Worm (Caenorhabditis elegans) whole organism, early embryonic: ENCODE results near the gene fbxa-202.

ENCODE experiments used
- B0310.2 ChIP-seq: sonication (generic microtip); optimal IDR thresholded peaks from 2 replicates; lab custom pipeline; 2016; ENCODE audit warnings: mild to moderate bottlenecking, missing genetic modification characterization, missing compliant biosample characterization
- F13C5.2 ChIP-seq: sonication (generic microtip); optimal IDR thresholded peaks from 2 replicates; lab custom pipeline; 2017; ENCODE audit warnings: mild to moderate bottlenecking, missing genetic modification characterization, inconsistent platforms, missing compliant biosample characterization
- aly-1 ChIP-seq: sonication (generic microtip); optimal IDR thresholded peaks from 2 replicates; lab custom pipeline; 2016; ENCODE audit warnings: missing genetic modification characterization, missing compliant biosample characterization
- ama-1 ChIP-seq: fragments of 150-350 bp; optimal IDR thresholded peaks from 2 replicates; lab custom pipeline; 2014
- ceh-13 ChIP-seq: fragments of 200-800 bp; sonication (Bioruptor generic); optimal IDR thresholded peaks from 2 replicates; lab custom pipeline; 2018; ENCODE audit warnings: mild to moderate bottlenecking, missing genetic modification characterization, missing compliant biosample characterization
- ceh-36 ChIP-seq: sonication (generic microtip); optimal IDR thresholded peaks from 2 replicates; lab custom pipeline; 2016; ENCODE audit warnings: missing genetic modification characterization, inconsistent platforms, missing compliant biosample characterization
- ets-7 ChIP-seq: sonication (generic microtip); optimal IDR thresholded peaks from 2 replicates; lab custom pipeline; 2016; ENCODE audit warnings: missing genotype, missing genetic modification characterization, missing compliant biosample characterization
- flt-1 ChIP-seq: fragments of 200-800 bp; sonication (Bioruptor generic); IDR thresholded peaks from 2 replicates; pipeline ENCODE4 v1.3.6; 2022; ENCODE audit warnings: missing genetic modification characterization, missing compliant biosample characterization
- hmbx-1 ChIP-seq: sonication (generic microtip); optimal IDR thresholded peaks from 2 replicates; lab custom pipeline; 2016; ENCODE audit warnings: mild to moderate bottlenecking, missing genetic modification characterization, missing compliant biosample characterization
- hmg-4 ChIP-seq: fragments of 200-800 bp; sonication (Bioruptor generic); optimal IDR thresholded peaks from 2 replicates; lab custom pipeline; 2018; ENCODE audit warnings: mild to moderate bottlenecking, missing genetic modification characterization, missing compliant biosample characterization
- hnd-1 ChIP-seq: sonication (generic microtip); optimal IDR thresholded peaks from 2 replicates; lab custom pipeline; 2016; ENCODE audit warnings: missing genetic modification characterization, missing compliant biosample characterization
- pes-1 ChIP-seq: fragments of 200-800 bp; sonication (Bioruptor generic); IDR thresholded peaks from 2 replicates; pipeline ENCODE4 v1.3.6; 2022; ENCODE audit warnings: missing genetic modification reagents, missing genetic modification characterization, missing compliant biosample characterization
- scrt-1 ChIP-seq: fragments of 200-800 bp; sonication (Bioruptor generic); IDR thresholded peaks from 2 replicates; pipeline ENCODE4 v1.3.6; 2022; ENCODE audit warnings: missing genetic modification characterization, missing compliant biosample characterization
- sea-1 ChIP-seq: fragments of 200-800 bp; sonication (Bioruptor generic); conservative IDR thresholded peaks from 2 replicates; pipeline ENCODE4 v1.3.6; 2022; ENCODE audit warnings: missing genetic modification characterization, missing compliant biosample characterization
- tbx-11 ChIP-seq: fragments of 200-800 bp; sonication (Bioruptor generic); IDR thresholded peaks from 2 replicates; pipeline ENCODE4 v1.3.6; 2022; ENCODE audit warnings: missing genetic modification characterization, missing compliant biosample characterization
- tbx-37 ChIP-seq: fragments of 200-800 bp; sonication (Bioruptor generic); conservative IDR thresholded peaks from 2 replicates; pipeline ENCODE4 v1.3.6; 2022; ENCODE audit warnings: missing genetic modification reagents, missing genetic modification characterization, missing compliant biosample characterization
- tra-4 ChIP-seq: sonication (generic microtip); optimal IDR thresholded peaks from 2 replicates; lab custom pipeline; 2017; ENCODE audit warnings: missing genetic modification characterization, missing compliant biosample characterization

fbxa-202 gene

DNA sequence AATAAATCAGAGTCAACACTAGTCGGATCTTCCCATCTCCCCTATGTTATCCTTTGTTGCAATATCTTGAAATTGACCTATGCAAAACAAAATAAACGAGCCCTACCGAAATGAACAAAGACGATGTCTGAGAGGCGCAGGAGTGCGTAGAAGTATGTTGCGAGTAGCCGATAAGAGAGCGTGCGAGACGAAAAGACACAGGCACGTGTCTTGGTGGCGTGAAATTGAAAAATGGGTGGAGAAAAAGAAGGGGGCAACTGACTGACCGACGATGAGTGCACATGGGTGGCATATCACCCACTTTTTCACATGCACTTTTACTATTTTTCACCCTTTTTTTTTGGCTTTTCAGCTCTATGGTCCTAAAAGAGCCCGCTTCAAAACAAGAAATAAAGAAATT is 21.1 kb downstream of the fbxa-202 start:
- TF ChIP-seq aly-1 (no peak), tbx-11 (no peak)

DNA sequence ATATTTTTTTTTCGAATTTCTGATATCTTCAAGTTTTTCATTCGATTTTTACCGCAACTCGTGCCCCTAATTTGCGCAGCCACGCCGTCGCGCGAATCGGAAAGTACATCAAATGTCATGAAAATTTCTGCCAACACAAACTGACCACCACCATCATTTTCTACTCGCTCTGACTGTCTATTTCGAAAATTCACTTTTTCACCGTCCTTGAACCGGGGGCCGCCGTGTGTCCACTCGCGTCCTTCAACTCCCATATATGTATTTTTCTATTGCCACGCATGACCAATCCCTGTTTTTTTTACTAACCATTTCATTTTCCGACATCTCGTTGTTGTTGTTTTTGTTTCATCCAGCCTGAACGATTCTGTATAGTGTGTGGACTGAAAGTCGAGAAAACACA is 22.5 kb downstream of the fbxa-202 start:
- no peak for TF ChIP-seq pes-1 (GFP tag; lab: Robert Waterston, UW)
- no peak for TF ChIP-seq ceh-36 (tag; lab: Kevin White, UChicago)
- TF ChIP-seq F13C5.2 (tag; lab: Kevin White, UChicago): no peak
- TF ChIP-seq tbx-11: no peak
- no peak for TF ChIP-seq hmbx-1 (tag; lab: Kevin White, UChicago)
- no peak for TF ChIP-seq hmg-4
- no peak for TF ChIP-seq tra-4 (tag; lab: Kevin White, UChicago)
- no peak for TF ChIP-seq scrt-1 (GFP tag; lab: Robert Waterston, UW)
- TF ChIP-seq ama-1: no peak
- no peak for TF ChIP-seq ets-7 (tag; lab: Kevin White, UChicago)
- no peak for TF ChIP-seq ceh-13
- no peak for TF ChIP-seq aly-1

DNA sequence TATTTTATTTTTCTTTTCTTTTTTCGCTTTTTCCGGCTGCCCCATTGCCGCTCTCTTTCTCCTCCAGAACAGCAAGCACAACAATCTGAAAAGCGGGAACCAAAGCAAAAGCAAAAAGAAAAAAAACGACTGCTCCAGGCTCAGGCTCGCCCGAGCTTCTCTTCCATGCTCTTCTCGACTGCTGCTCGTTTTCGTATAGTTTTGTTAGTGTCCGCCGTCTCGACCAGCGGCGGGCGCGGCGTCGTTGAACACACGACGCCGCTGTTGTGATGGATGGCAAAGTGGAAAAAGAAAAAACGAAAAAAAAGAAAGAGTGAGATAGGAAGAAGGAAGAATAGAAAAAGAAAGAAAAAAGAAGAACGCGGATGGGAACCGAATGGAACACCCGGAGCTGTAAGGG is 23.0 kb downstream of the fbxa-202 start:
- TF ChIP-seq hmbx-1 (tag; lab: Kevin White, UChicago): no peak
- TF ChIP-seq B0310.2 (tag; lab: Kevin White, UChicago): no peak
- no peak for TF ChIP-seq aly-1
- TF ChIP-seq pes-1 (GFP tag; lab: Robert Waterston, UW): no peak
- TF ChIP-seq flt-1 (GFP tag; lab: Robert Waterston, UW): no peak

DNA sequence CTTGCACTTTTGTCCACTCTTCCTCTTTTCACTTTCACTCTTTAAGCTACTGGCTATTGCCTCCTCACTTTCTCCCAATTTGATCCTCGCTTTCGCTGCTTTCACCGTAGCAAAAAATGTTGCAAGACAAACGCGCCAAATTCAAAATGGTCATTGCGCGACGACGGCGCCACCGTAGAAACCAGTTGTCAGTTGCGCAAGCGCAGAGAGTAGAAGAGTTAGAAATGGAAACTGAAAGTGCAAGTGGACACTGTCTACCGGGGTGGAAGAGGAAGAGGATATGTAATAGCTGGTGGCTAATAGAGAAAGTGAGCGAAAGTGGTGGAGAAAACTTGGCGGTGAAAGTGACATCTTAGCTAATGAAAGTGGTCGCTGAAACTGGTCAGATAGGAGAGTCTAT is 24.0 kb downstream of the fbxa-202 start:
- no peak for TF ChIP-seq aly-1
- TF ChIP-seq ceh-13: no peak
- TF ChIP-seq flt-1 (GFP tag; lab: Robert Waterston, UW): no peak
- TF ChIP-seq tbx-37 (GFP tag; lab: Robert Waterston, UW): no peak
- no peak for TF ChIP-seq scrt-1 (GFP tag; lab: Robert Waterston, UW)
- no peak for TF ChIP-seq ama-1
- no peak for TF ChIP-seq tbx-11
- TF ChIP-seq ceh-36 (tag; lab: Kevin White, UChicago): no peak
- no peak for TF ChIP-seq pes-1 (GFP tag; lab: Robert Waterston, UW)
- TF ChIP-seq F13C5.2 (tag; lab: Kevin White, UChicago): no peak
- TF ChIP-seq B0310.2 (tag; lab: Kevin White, UChicago): no peak
- TF ChIP-seq ets-7 (tag; lab: Kevin White, UChicago): no peak
- no peak for TF ChIP-seq hnd-1 (tag; lab: Kevin White, UChicago)
- TF ChIP-seq tra-4 (tag; lab: Kevin White, UChicago): no peak
- TF ChIP-seq hmg-4: no peak
- no peak for TF ChIP-seq sea-1 (GFP tag; lab: Robert Waterston, UW)
- no peak for TF ChIP-seq hmbx-1 (tag; lab: Kevin White, UChicago)

DNA sequence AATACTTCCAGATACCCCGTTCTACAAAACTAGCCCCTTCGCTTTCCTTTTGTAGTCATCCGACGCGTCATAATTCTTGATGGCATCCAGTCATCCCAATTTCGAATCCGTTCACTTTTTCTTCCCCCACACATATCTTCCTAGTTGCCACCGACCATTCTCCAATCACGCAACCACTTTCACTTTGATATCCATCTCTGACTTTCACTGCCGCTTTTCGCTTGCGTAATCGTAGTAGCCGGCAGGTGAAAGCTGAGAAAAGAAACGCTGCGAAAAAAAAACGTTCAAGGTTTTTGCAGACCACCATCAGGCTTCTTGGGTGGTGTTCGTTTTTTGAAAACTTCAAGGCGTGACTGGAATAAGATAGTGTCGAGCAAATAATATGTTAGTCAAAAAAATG is 25.3 kb downstream of the fbxa-202 start:
- TF ChIP-seq ama-1 (no peak), hmbx-1 (tag; lab: Kevin White, UChicago) (no peak), aly-1 (no peak), hmg-4 (no peak), flt-1 (GFP tag; lab: Robert Waterston, UW) (no peak), ets-7 (tag; lab: Kevin White, UChicago) (no peak), sea-1 (GFP tag; lab: Robert Waterston, UW) (no peak), tbx-11 (no peak), ceh-13 (no peak), hnd-1 (tag; lab: Kevin White, UChicago) (no peak), F13C5.2 (tag; lab: Kevin White, UChicago) (no peak), tra-4 (tag; lab: Kevin White, UChicago) (no peak), ceh-36 (tag; lab: Kevin White, UChicago) (no peak)

DNA sequence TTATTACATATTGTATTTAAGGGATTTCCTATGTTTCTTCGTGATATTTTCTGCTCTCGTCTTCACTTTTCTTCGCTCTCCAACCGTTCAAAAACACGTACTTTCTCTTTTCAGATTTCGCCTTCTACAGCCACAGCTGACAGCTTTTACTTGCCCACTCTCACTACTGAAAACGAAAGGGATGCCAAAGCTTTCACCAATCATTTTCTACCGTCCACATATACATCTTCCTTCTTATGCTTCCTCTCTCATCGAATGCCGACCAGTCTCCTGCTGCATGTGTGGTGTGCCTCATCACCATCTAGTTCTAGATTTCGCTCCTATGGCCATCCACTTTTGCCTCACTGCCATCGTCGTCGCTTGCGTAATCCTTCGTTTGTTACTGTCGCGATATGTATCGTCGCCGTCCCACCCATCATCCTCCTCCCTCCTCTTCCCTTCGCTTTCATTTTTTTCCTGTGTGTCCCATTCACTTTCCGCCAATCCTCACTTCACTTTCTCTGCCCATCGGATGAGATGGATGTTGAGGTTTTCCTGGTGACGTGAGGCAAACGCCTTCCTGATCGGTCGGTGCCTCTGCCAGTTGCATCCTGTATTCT is 26.2 kb downstream of the fbxa-202 start:
- TF ChIP-seq F13C5.2 (tag; lab: Kevin White, UChicago) (no peak), hmbx-1 (tag; lab: Kevin White, UChicago) (no peak), ceh-36 (tag; lab: Kevin White, UChicago) (no peak), aly-1 (no peak), ama-1 (no peak), sea-1 (GFP tag; lab: Robert Waterston, UW) (no peak), hmg-4 (no peak), pes-1 (GFP tag; lab: Robert Waterston, UW) (no peak), ets-7 (tag; lab: Kevin White, UChicago) (no peak), ceh-13 (no peak), tbx-37 (GFP tag; lab: Robert Waterston, UW) (no peak), tra-4 (tag; lab: Kevin White, UChicago) (no peak), flt-1 (GFP tag; lab: Robert Waterston, UW) (no peak), scrt-1 (GFP tag; lab: Robert Waterston, UW) (no peak), B0310.2 (tag; lab: Kevin White, UChicago) (no peak), tbx-11 (no peak), hnd-1 (tag; lab: Kevin White, UChicago) (no peak)

DNA sequence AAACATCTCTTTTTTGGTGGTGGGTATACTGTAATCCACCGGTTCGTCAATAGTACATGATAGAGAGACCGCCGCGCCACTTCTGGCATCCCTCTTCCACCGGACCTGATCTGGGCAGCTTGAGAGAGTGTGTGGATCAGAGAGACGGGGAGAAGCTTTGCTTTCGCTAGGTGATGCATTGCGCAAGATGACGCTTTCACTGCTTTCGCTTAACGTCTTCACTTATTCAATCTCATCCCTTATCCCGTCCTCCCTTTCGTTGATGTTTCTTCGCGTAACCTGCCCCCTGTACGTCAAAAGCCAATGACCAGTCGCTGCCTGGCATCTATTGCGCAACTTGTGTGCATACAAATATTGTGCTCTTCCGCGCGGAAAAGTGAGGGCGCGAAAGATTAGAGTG is 27.1 kb downstream of the fbxa-202 start:
- TF ChIP-seq hnd-1 (tag; lab: Kevin White, UChicago) (no peak), hmg-4 (no peak), tra-4 (tag; lab: Kevin White, UChicago) (no peak), F13C5.2 (tag; lab: Kevin White, UChicago) (no peak), pes-1 (GFP tag; lab: Robert Waterston, UW) (no peak)

DNA sequence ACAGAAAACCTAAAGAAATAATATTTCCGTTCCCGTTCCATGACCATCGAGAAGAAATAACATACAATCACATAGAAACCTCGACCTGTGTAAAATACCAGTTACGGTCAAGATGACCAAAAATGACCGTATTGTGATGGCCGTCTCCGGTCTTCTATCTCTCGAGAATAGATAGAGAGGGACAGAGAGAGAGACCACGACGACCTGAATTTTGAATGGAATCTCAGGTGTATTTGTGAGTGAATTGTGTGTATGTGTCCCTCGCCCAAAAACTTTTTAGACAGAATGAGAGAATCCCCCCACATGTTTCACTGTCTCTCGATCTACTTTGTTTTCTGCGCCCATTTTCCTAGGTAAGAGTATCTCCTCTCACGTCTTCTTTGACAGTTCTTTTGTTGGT is 27.7 kb downstream of the fbxa-202 start:
- TF ChIP-seq sea-1 (GFP tag; lab: Robert Waterston, UW): no peak
- TF ChIP-seq F13C5.2 (tag; lab: Kevin White, UChicago): no peak
- no peak for TF ChIP-seq B0310.2 (tag; lab: Kevin White, UChicago)
- no peak for TF ChIP-seq tbx-37 (GFP tag; lab: Robert Waterston, UW)
- no peak for TF ChIP-seq ceh-13
- TF ChIP-seq hmg-4: no peak
- TF ChIP-seq flt-1 (GFP tag; lab: Robert Waterston, UW): no peak
- no peak for TF ChIP-seq hmbx-1 (tag; lab: Kevin White, UChicago)
- no peak for TF ChIP-seq aly-1
